Worm (Caenorhabditis elegans) whole organism, late embryonic: ENCODE results near the gene pie-1.

Experiments used
- F13H6.1 ChIP-seq: sonication (generic microtip); optimal IDR thresholded peaks from 2 replicates; lab custom pipeline; 2016; ENCODE audit warnings: missing genetic modification characterization, missing compliant biosample characterization
- dmd-4 ChIP-seq: sonication (generic microtip); optimal IDR thresholded peaks from 2 replicates; lab custom pipeline; 2016; ENCODE audit warnings: borderline replicate concordance, missing genetic modification characterization, missing compliant biosample characterization

DNA sequence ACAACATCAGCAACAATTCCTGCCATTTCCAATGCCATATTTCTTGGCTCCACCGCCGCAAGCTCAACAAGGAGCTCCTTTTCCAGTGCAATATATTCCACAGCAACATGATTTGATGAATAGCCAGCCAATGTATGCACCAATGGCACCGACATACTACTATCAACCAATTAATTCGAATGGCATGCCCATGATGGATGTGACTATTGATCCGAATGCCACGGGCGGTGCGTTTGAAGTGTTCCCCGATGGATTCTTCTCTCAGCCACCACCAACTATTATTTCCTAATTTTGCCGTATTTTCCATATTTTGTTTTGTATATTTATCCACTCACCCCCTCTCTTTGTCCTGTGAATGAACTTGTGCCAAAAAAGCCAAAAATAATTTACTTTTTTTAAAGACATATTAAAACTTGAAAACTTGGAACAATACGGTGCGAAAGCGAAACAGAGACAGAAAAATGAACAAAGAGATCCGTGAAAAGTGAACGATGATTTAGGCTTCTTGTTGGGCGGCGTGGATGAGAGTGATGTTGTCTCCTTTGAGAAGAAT is 2.2 kb downstream of the pie-1 start:
- TF ChIP-seq F13H6.1 (tag; lab: Kevin White, UChicago) = no peak
- no peak for TF ChIP-seq dmd-4 (tag; lab: Kevin White, UChicago)
